Worm (Caenorhabditis elegans): Measurements from ENCODE around the gene C55A6.3.
"Not testable (repeated sequence)": the region's sequence is repeated elsewhere in the genome, so short reads cannot be mapped to it uniquely, and the experiment has no call there.

C55A6.3 gene

DNA sequence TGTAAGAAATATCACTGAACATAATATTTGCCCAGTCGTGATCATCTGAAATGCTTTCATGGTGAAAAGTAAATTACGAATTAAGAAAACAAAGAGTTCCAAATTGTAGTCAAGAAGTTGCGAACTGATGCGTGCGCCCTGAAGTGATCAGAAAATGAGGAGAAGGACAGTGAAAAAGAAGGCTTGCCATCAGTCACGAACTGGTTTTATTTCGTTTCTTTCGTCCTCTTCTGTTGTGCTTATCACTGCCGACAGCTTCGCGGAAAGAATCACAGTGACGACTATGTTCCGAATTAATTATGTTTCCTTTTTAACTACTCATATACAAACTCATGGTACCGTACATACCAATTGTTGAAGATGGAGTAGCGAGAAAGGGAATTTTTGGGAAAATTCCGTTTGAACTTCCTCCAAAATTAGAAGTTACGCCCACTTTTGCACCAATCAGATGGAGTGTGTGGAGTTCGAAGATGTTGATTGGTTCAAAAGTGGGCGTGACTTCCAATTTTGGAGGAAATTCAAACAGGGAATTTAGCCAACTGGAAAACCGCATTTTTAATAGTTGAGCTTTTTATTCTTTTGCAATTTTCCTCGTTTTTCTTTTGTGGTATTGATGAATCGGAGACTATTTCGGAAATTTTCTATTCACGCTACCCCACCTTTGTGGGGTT, 10.1 kb downstream of the C55A6.3 start, which contains the start of gene C55A6.12:
TSS of gene C55A6.12 (minus strand) at position 51 of the 671 bp plus-strand sequence.
- TF ChIP-seq unc-62 (GFP tag; optimal IDR thresholded peaks at IDR 0.05): no peak

DNA sequence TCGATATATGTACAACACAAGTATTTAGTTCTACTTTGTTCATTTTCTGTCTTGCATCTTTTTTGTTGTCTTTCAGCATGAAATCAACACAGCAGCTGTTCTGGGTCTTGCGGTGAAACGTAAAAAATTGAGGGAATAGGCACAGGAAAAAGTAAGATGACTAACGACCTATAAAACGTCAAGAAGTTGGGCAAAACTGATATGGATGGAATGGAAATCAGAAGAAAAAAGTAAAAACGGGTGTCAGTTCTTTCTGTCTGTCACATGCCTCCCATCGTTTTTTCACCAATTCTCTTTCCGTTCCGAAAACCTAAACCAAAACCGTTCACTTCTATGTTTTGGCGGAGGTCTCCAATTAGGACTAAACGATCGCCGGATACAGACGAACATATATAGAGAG, 12.4 kb downstream of the C55A6.3 start:
- no peak for TF ChIP-seq unc-62 (GFP tag; optimal IDR thresholded peaks at IDR 0.05)

ce11 chrV:11499786-11500185, 13.5 kb downstream of the C55A6.3 start:
- TF ChIP-seq unc-62 (GFP tag; optimal IDR thresholded peaks at IDR 0.05): no peak

ce11 chrV:11497475-11497874, 15.9 kb downstream of the C55A6.3 start:
- TF ChIP-seq unc-62 (GFP tag; optimal IDR thresholded peaks at IDR 0.05): no peak

- no peak for TF ChIP-seq unc-62 (GFP tag; optimal IDR thresholded peaks at IDR 0.05)
Observed at ce11 chrV:11496283-11496682, 17.0 kb downstream of the C55A6.3 start, which contains the start of gene htrl-1. htrl-1 (minus strand) TSS chrV:11496383.

DNA sequence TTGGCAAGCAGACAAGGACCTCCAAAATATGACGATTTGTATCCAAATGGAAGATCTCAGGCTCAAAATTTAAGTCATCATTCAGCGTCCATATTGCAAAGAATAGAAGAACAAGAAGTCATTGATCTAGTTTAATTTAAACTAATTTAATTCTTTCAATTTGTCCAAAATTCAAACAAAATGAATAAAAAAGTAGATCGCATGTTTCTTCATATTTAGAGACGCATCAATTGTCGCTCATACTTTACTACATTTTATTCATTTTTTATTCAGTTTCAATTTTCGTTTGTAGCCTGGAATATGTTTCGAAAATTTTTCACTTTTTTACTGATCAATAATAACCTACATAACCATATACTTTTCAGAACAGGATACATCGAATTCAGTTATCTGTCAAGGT, 20.9 kb downstream of the C55A6.3 start, which contains the start of gene T11F9.21:
TSS of gene T11F9.21 (plus strand) at position 301 of the 400 bp plus-strand sequence.
- TF ChIP-seq unc-62 (GFP tag; optimal IDR thresholded peaks at IDR 0.05): no peak

ce11 chrV:11490382-11490781, 22.9 kb downstream of the C55A6.3 start, which contains the start of gene dhs-19:
dhs-19 (minus strand) TSS chrV:11490482.
- TF ChIP-seq unc-62 (GFP tag; optimal IDR thresholded peaks at IDR 0.05): no peak

- no peak for TF ChIP-seq unc-62 (GFP tag; optimal IDR thresholded peaks at IDR 0.05)
Observed at ce11 chrV:11488288-11488687, 25.0 kb downstream of the C55A6.3 start.

ce11 chrV:11486680-11487079, 26.7 kb downstream of the C55A6.3 start, which contains the start of gene T11F9.10:
T11F9.10 (plus strand) TSS chrV:11486980.
- no peak for TF ChIP-seq unc-62 (GFP tag; optimal IDR thresholded peaks at IDR 0.05)

DNA sequence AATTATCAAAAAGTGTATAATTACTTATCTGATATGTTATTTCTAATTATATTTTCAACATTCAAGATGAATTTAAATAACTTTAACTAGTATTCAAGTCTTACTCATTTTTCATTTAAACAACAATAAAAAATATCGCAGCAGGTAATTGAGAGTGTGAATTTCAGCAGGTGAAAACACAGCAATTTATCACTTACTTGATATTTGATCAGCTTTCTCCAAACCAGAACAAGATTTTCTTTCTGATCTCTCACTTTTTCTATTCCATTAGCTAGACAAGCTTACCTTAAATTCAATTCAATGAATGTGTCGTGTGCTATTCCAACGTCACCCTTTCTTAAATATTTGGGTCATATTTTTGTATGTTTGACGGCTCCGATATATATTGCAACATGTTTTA, 27.8 kb downstream of the C55A6.3 start, which contains the start of gene srh-1:
TSS of gene srh-1 (plus strand) at position 301 of the 400 bp plus-strand sequence.
- TF ChIP-seq unc-62 (GFP tag; optimal IDR thresholded peaks at IDR 0.05): no peak

DNA sequence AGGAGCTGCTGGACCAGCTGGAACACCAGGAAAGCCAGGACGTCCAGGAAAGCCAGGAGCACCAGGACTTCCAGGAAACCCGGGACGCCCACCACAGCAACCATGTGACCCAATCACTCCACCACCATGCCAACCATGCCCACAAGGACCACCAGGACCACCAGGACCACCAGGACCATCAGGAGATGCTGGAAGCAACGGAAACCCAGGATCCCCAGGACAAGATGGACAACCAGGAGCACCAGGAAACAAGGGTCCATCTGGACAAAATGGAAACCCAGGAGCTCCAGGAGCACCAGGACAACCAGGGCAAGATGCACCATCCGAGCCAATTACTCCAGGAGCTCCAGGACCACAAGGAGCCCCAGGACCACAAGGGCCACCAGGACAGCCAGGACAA, 28.9 kb downstream of the C55A6.3 start:
- TF ChIP-seq unc-62 (GFP tag; optimal IDR thresholded peaks at IDR 0.05): no peak

DNA sequence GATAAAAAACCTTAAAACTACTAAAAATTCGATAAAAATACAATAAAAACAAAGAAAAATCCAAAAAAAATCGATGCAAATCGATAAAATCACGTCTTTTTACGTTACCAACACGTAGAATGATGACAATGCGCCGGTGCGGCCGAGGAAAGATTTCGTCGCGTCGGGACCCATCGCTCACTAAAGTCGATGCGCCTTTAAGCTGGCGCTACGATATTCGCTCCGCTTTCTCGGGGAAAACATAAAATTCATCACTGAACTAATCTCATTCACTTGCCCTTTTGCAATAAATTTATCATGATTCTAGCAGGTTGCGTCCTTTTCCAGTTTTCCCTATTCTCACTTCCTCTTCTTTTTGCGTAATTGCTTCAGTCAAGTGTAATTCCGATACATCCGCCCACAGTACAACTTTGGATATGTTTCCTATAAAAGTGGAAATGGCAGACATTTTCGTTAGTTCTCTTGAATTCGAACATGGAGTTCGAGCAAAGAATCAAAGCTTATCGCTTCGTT, 29.7 kb downstream of the C55A6.3 start, which contains the start of gene col-157:
TSS of gene col-157 (plus strand) at position 463 of the 513 bp plus-strand sequence.
- not testable (repeated sequence) for TF ChIP-seq unc-62 (GFP tag; optimal IDR thresholded peaks at IDR 0.05)

DNA sequence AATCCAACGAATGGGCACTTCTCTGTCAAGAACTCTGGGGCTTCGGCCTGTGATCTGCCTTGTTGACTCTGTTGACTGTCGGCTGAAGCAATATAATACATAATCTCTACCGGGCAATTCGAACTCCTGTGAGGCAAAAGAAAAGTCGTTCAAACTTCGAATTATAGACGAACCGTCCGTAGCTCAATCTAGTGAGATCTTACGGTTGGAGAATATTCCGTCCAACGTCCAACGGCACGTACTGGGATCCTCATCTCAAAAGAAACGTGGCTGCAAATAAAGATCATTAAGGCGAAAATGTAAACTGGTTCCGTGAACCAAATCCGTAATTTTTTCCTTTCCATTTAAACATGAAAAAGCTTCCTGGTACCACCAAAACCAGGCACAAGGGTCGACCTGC, 32.6 kb downstream of the C55A6.3 start, which contains the start of gene T11F9.14:
TSS of gene T11F9.14 (minus strand) at position 101 of the 400 bp plus-strand sequence.
- TF ChIP-seq unc-62 (GFP tag; optimal IDR thresholded peaks at IDR 0.05): not testable (repeated sequence)

DNA sequence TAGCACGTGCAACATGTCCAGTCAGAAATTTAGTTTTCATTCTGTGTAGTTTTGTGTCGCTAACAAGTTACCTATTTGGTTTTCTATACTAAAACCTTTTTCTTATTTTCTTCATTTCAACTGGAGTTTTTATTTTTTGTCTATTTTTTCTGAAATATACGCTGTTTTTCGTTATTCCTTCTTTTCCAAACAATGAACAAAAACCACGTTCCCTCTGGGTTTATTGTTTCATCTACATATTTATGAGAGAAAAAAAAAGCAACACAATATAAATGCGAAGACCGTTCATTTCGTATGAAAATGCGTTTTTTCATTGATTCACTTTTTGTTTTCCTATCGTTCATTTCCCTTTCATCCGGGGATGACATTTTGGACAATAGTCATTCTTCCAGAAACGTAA, 33.9 kb downstream of the C55A6.3 start, which contains the start of gene T11F9.22:
TSS of gene T11F9.22 (plus strand) at position 301 of the 400 bp plus-strand sequence.
- no peak for TF ChIP-seq unc-62 (GFP tag; optimal IDR thresholded peaks at IDR 0.05)

ce11 chrV:11475638-11476037, 37.7 kb downstream of the C55A6.3 start, which contains the start of gene T11F9.7:
T11F9.7 (plus strand) TSS chrV:11475938.
- TF ChIP-seq unc-62 (GFP tag; optimal IDR thresholded peaks at IDR 0.05): not testable (repeated sequence)

DNA sequence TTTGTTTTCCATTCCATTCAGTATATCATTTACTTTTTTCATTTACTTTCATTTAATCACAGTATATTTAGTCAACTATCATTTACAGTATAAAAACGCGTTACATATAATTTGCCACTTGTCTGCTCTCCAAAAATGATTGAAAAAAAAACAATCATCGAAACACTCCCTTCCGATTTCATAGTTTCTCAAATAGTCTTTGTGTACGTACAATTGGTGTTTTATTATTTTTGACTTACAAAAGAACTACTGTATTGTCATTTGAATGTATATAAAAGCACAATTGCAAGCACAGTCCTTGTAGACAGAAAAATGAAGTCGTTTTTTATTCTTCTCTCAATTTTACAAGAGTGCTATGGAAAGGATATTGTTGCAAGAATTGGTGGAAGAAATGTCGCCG, 38.9 kb downstream of the C55A6.3 start, which contains the start of gene nas-22:
TSS of gene nas-22 (plus strand) at position 301 of the 400 bp plus-strand sequence.
- TF ChIP-seq unc-62 (GFP tag; optimal IDR thresholded peaks at IDR 0.05): no peak

- TF ChIP-seq unc-62 (GFP tag; optimal IDR thresholded peaks at IDR 0.05): no peak
Observed at ce11 chrV:11472209-11472608, 41.1 kb downstream of the C55A6.3 start, which contains the start of the genes nas-20 and nas-21. nas-20 (minus strand) TSS chrV:11472309. nas-21 (plus strand) TSS chrV:11472564.

All from whole organism, dauer.